Fruit fly (Drosophila melanogaster) whole organism, prepupa: ENCODE measurements around the gene CG8326.

Experiments
- CG15336 ChIP-seq: fragments of 200-800 bp; sonication (Bioruptor generic); IDR thresholded peaks from 2 replicates; pipeline ENCODE4 v1.3.6; 2022; ENCODE audit warnings: missing biosample characterization, missing genetic modification characterization
- CG3032 ChIP-seq: fragments of 200-800 bp; optimal IDR thresholded peaks from 2 replicates; lab custom pipeline; 2019; ENCODE audit warnings: missing biosample characterization, mild to moderate bottlenecking, missing genetic modification characterization, moderate library complexity
- CG4318 ChIP-seq: fragments of 200-800 bp; sonication (Bioruptor generic); optimal IDR thresholded peaks from 3 replicates; lab custom pipeline; 2017; ENCODE audit warnings: missing biosample characterization, mild to moderate bottlenecking, missing genetic modification characterization
- CG6792 ChIP-seq: fragments of 200-800 bp; sonication (Bioruptor generic); optimal IDR thresholded peaks from 3 replicates; lab custom pipeline; 2016; ENCODE audit warnings: missing biosample characterization, missing genetic modification characterization
- CG8319 ChIP-seq: fragments of 200-800 bp; sonication (Bioruptor generic); optimal IDR thresholded peaks from 3 replicates; lab custom pipeline; 2016; ENCODE audit warnings: missing biosample characterization, missing genetic modification characterization
- Ets96B ChIP-seq: fragments of 200-800 bp; optimal IDR thresholded peaks from 2 replicates; lab custom pipeline; 2019; ENCODE audit warnings: missing biosample characterization, mild to moderate bottlenecking, missing genetic modification characterization, moderate library complexity
- OdsH ChIP-seq: fragments of 200-800 bp; sonication (Bioruptor generic); optimal IDR thresholded peaks from 3 replicates; lab custom pipeline; 2016; ENCODE audit warnings: missing biosample characterization, missing genetic modification characterization
- Sox102F ChIP-seq: fragments of 200-800 bp; sonication (Bioruptor generic); optimal IDR thresholded peaks from 2 replicates; lab custom pipeline; 2016; ENCODE audit warnings: missing biosample characterization, mild to moderate bottlenecking, missing genetic modification characterization
- Sox15 ChIP-seq: fragments of 200-800 bp; sonication (Bioruptor generic); optimal IDR thresholded peaks from 3 replicates; lab custom pipeline; 2016; ENCODE audit warnings: missing biosample characterization, missing genetic modification characterization
- spab ChIP-seq: fragments of 200-800 bp; sonication (Bioruptor generic); optimal IDR thresholded peaks from 2 replicates; lab custom pipeline; 2017; ENCODE audit warnings: missing biosample characterization, mild to moderate bottlenecking, missing genetic modification characterization, missing genetic modification reagents
- vri ChIP-seq: fragments of 200-800 bp; sonication (Bioruptor generic); optimal IDR thresholded peaks from 3 replicates; lab custom pipeline; 2016; ENCODE audit warnings: missing biosample characterization, mild to moderate bottlenecking, missing genetic modification characterization

- TF ChIP-seq OdsH (no peak), CG8319 (GFP tag; lab: Kevin White, UChicago) (no peak), CG4318 (GFP tag; lab: Kevin White, UChicago) (no peak), Sox102F (GFP tag; lab: Kevin White, UChicago) (no peak), CG3032 (tag; lab: Kevin White, UChicago) (no peak), Sox15 (GFP tag; lab: Kevin White, UChicago) (no peak), Ets96B (tag; lab: Kevin White, UChicago) (no peak), vri (GFP tag; lab: Kevin White, UChicago) (no peak), CG15336 (GFP tag; lab: Robert Waterston, UW) (no peak), spab (no peak), CG6792 (GFP tag; lab: Kevin White, UChicago) (no peak)
Measured at dm6 chrX:17629317-17629716, at the start of gene CG8326.
